Worm (Caenorhabditis elegans) whole organism, early embryonic: ENCODE data around the gene C33D9.10.
A peak's percentile ranks its signal among the peaks of the same experiment; 100 is the strongest.

Source experiments
- B0310.2 ChIP-seq: sonication (generic microtip); optimal IDR thresholded peaks from 2 replicates; lab custom pipeline; 2016; ENCODE audit warnings: mild to moderate bottlenecking, missing genetic modification characterization, missing compliant biosample characterization
- F13C5.2 ChIP-seq: sonication (generic microtip); optimal IDR thresholded peaks from 2 replicates; lab custom pipeline; 2017; ENCODE audit warnings: mild to moderate bottlenecking, missing genetic modification characterization, inconsistent platforms, missing compliant biosample characterization
- aly-1 ChIP-seq: sonication (generic microtip); optimal IDR thresholded peaks from 2 replicates; lab custom pipeline; 2016; ENCODE audit warnings: missing genetic modification characterization, missing compliant biosample characterization
- ama-1 ChIP-seq: fragments of 150-350 bp; optimal IDR thresholded peaks from 2 replicates; lab custom pipeline; 2014
- ceh-13 ChIP-seq: fragments of 200-800 bp; sonication (Bioruptor generic); optimal IDR thresholded peaks from 2 replicates; lab custom pipeline; 2018; ENCODE audit warnings: mild to moderate bottlenecking, missing genetic modification characterization, missing compliant biosample characterization
- ceh-36 ChIP-seq: sonication (generic microtip); optimal IDR thresholded peaks from 2 replicates; lab custom pipeline; 2016; ENCODE audit warnings: missing genetic modification characterization, inconsistent platforms, missing compliant biosample characterization
- ets-7 ChIP-seq: sonication (generic microtip); optimal IDR thresholded peaks from 2 replicates; lab custom pipeline; 2016; ENCODE audit warnings: missing genotype, missing genetic modification characterization, missing compliant biosample characterization
- flt-1 ChIP-seq: fragments of 200-800 bp; sonication (Bioruptor generic); IDR thresholded peaks from 2 replicates; pipeline ENCODE4 v1.3.6; 2022; ENCODE audit warnings: missing genetic modification characterization, missing compliant biosample characterization
- hmbx-1 ChIP-seq: sonication (generic microtip); optimal IDR thresholded peaks from 2 replicates; lab custom pipeline; 2016; ENCODE audit warnings: mild to moderate bottlenecking, missing genetic modification characterization, missing compliant biosample characterization
- hmg-4 ChIP-seq: fragments of 200-800 bp; sonication (Bioruptor generic); optimal IDR thresholded peaks from 2 replicates; lab custom pipeline; 2018; ENCODE audit warnings: mild to moderate bottlenecking, missing genetic modification characterization, missing compliant biosample characterization
- hnd-1 ChIP-seq: sonication (generic microtip); optimal IDR thresholded peaks from 2 replicates; lab custom pipeline; 2016; ENCODE audit warnings: missing genetic modification characterization, missing compliant biosample characterization
- pes-1 ChIP-seq: fragments of 200-800 bp; sonication (Bioruptor generic); IDR thresholded peaks from 2 replicates; pipeline ENCODE4 v1.3.6; 2022; ENCODE audit warnings: missing genetic modification reagents, missing genetic modification characterization, missing compliant biosample characterization
- scrt-1 ChIP-seq: fragments of 200-800 bp; sonication (Bioruptor generic); IDR thresholded peaks from 2 replicates; pipeline ENCODE4 v1.3.6; 2022; ENCODE audit warnings: missing genetic modification characterization, missing compliant biosample characterization
- sea-1 ChIP-seq: fragments of 200-800 bp; sonication (Bioruptor generic); conservative IDR thresholded peaks from 2 replicates; pipeline ENCODE4 v1.3.6; 2022; ENCODE audit warnings: missing genetic modification characterization, missing compliant biosample characterization
- tbx-11 ChIP-seq: fragments of 200-800 bp; sonication (Bioruptor generic); IDR thresholded peaks from 2 replicates; pipeline ENCODE4 v1.3.6; 2022; ENCODE audit warnings: missing genetic modification characterization, missing compliant biosample characterization
- tbx-37 ChIP-seq: fragments of 200-800 bp; sonication (Bioruptor generic); conservative IDR thresholded peaks from 2 replicates; pipeline ENCODE4 v1.3.6; 2022; ENCODE audit warnings: missing genetic modification reagents, missing genetic modification characterization, missing compliant biosample characterization
- tra-4 ChIP-seq: sonication (generic microtip); optimal IDR thresholded peaks from 2 replicates; lab custom pipeline; 2017; ENCODE audit warnings: missing genetic modification characterization, missing compliant biosample characterization

Gene C33D9.10

ce11 chrIV:8790144-8790543, 2.2 kb upstream of the C33D9.10 start, which contains the start of gene sru-35:
Gene sru-35 (minus strand): TSS chrIV:8790244.
- TF ChIP-seq aly-1 (tag; lab: Kevin White, UChicago) (no peak), tbx-37 (GFP tag; lab: Robert Waterston, UW) (no peak), hnd-1 (tag; lab: Kevin White, UChicago) (no peak), hmbx-1 (tag; lab: Kevin White, UChicago) (no peak), F13C5.2 (tag; lab: Kevin White, UChicago) (no peak), sea-1 (no peak), scrt-1 (no peak)

ce11 chrIV:8786654-8787053, 1.3 kb downstream of the C33D9.10 start, which contains the start of gene C33D9.8:
Gene C33D9.8 (minus strand): TSS chrIV:8786752.
- TF ChIP-seq hmg-4: no peak
- no peak for TF ChIP-seq hnd-1 (tag; lab: Kevin White, UChicago)

- no peak for TF ChIP-seq ceh-13 (GFP tag; lab: Kevin White, UChicago)
- no peak for TF ChIP-seq ama-1 (lab: Kevin White, UChicago)
- no peak for TF ChIP-seq flt-1
- TF ChIP-seq aly-1 (tag; lab: Kevin White, UChicago): no peak
- no peak for TF ChIP-seq tra-4 (tag; lab: Kevin White, UChicago)
- TF ChIP-seq sea-1: no peak
- TF ChIP-seq tbx-11 (GFP tag; lab: Robert Waterston, UW): no peak
- TF ChIP-seq hmbx-1 (tag; lab: Kevin White, UChicago): no peak
These were observed 3.1 kb downstream of the C33D9.10 start, which contains the start of gene C33D9.13 for ce11 chrIV:8784855-8785327. Gene C33D9.13 (minus strand): TSS chrIV:8785277.

ce11 chrIV:8782172-8782571, 5.8 kb downstream of the C33D9.10 start:
- TF ChIP-seq scrt-1 (0 out of 2 replicates have a peak, but pooled peaks have one; percentile 31), ama-1 (lab: Kevin White, UChicago) (no peak), hmg-4 (peak; percentile 96), aly-1 (tag; lab: Kevin White, UChicago) (peak; percentile 35), flt-1 (0 out of 2 replicates have a peak, but pooled peaks have one; percentile 6), ets-7 (no peak), tbx-11 (GFP tag; lab: Robert Waterston, UW) (no peak), B0310.2 (no peak), ceh-36 (tag; lab: Kevin White, UChicago) (no peak), F13C5.2 (tag; lab: Kevin White, UChicago) (peak; percentile 33), tra-4 (tag; lab: Kevin White, UChicago) (no peak), pes-1 (GFP tag; lab: Robert Waterston, UW) (no peak), sea-1 (0 out of 2 replicates have a peak, but pooled peaks have one; percentile 23), hmbx-1 (tag; lab: Kevin White, UChicago) (no peak), tbx-37 (GFP tag; lab: Robert Waterston, UW) (no peak), hnd-1 (tag; lab: Kevin White, UChicago) (no peak)

ce11 chrIV:8778045-8778444, 9.9 kb downstream of the C33D9.10 start, which contains the start of gene C33D9.6:
Gene C33D9.6 (minus strand): TSS chrIV:8778145.
- TF ChIP-seq sea-1: no peak
- TF ChIP-seq ceh-13 (GFP tag; lab: Kevin White, UChicago): no peak
- TF ChIP-seq B0310.2: no peak
- TF ChIP-seq pes-1 (GFP tag; lab: Robert Waterston, UW): no peak
- no peak for TF ChIP-seq tbx-37 (GFP tag; lab: Robert Waterston, UW)
- TF ChIP-seq hmg-4: no peak
- TF ChIP-seq scrt-1: no peak
- no peak for TF ChIP-seq flt-1
- TF ChIP-seq F13C5.2 (tag; lab: Kevin White, UChicago): no peak
- TF ChIP-seq hmbx-1 (tag; lab: Kevin White, UChicago): no peak
- no peak for TF ChIP-seq hnd-1 (tag; lab: Kevin White, UChicago)
- TF ChIP-seq tbx-11 (GFP tag; lab: Robert Waterston, UW): no peak
- TF ChIP-seq ets-7: no peak
- TF ChIP-seq ceh-36 (tag; lab: Kevin White, UChicago): no peak
- TF ChIP-seq aly-1 (tag; lab: Kevin White, UChicago): no peak
- no peak for TF ChIP-seq ama-1 (lab: Kevin White, UChicago)
- no peak for TF ChIP-seq tra-4 (tag; lab: Kevin White, UChicago)

ce11 chrIV:8772800-8773256, 15.1 kb downstream of the C33D9.10 start, which contains the start of gene F20C5.6:
Gene F20C5.6 (minus strand): TSS chrIV:8773206.
- TF ChIP-seq ama-1 (lab: Kevin White, UChicago) (peak; percentile 93), tra-4 (tag; lab: Kevin White, UChicago) (no peak)

- TF ChIP-seq scrt-1 (no peak), ama-1 (lab: Kevin White, UChicago) (no peak), hmbx-1 (tag; lab: Kevin White, UChicago) (no peak), tra-4 (tag; lab: Kevin White, UChicago) (no peak), B0310.2 (no peak), tbx-11 (GFP tag; lab: Robert Waterston, UW) (no peak), F13C5.2 (tag; lab: Kevin White, UChicago) (no peak), aly-1 (tag; lab: Kevin White, UChicago) (no peak), ceh-13 (GFP tag; lab: Kevin White, UChicago) (no peak), pes-1 (GFP tag; lab: Robert Waterston, UW) (no peak), hnd-1 (tag; lab: Kevin White, UChicago) (no peak), sea-1 (no peak), tbx-37 (GFP tag; lab: Robert Waterston, UW) (no peak), ets-7 (no peak)
These were observed 18.4 kb downstream of the C33D9.10 start, which contains the start of gene F20C5.5 for ce11 chrIV:8769539-8769938. Gene F20C5.5 (minus strand): TSS chrIV:8769639.

- TF ChIP-seq scrt-1 (no peak), F13C5.2 (tag; lab: Kevin White, UChicago) (no peak)
These were observed 23.4 kb downstream of the C33D9.10 start, which contains the start of gene cdc-50.B for ce11 chrIV:8764567-8764966. Gene cdc-50.B (plus strand): TSS chrIV:8764867.
